Worm (Caenorhabditis elegans) whole organism, young adult: ENCODE measurements around the gene moc-2.

Experiments used
- Y67H2A.10 ChIP-seq: fragments of 200-800 bp; sonication (Bioruptor generic); conservative IDR thresholded peaks from 2 replicates; pipeline ENCODE4 v1.3.6; 2022; ENCODE audit warnings: missing genetic modification reagents, missing genetic modification characterization, missing compliant biosample characterization
- akir-1 ChIP-seq: fragments of 200-800 bp; sonication (Bioruptor generic); optimal IDR thresholded peaks from 2 replicates; lab custom pipeline; 2018; ENCODE audit warnings: mild to moderate bottlenecking, missing genetic modification characterization, moderate library complexity, missing compliant biosample characterization
- ama-1 ChIP-seq, 3 experiments: fragments of 150-350 bp in 1 of 3; sonication (generic microtip) in 2 of 3; optimal IDR thresholded peaks; 2 replicates each; lab custom pipeline; 2014 to 2018; ENCODE audit warnings: missing biosample characterization in 2 of 3, missing genetic modification characterization in 2 of 3, missing genetic modification reagents in 2 of 3
- dox-1 ChIP-seq: fragments of 200-800 bp; sonication (Bioruptor generic); IDR thresholded peaks from 2 replicates; pipeline ENCODE4 v1.3.6; 2022; ENCODE audit warnings: missing genetic modification reagents, missing genetic modification characterization, missing compliant biosample characterization
- lin-40 ChIP-seq: sonication (generic microtip); optimal IDR thresholded peaks from 2 replicates; lab custom pipeline; 2016; ENCODE audit warnings: missing genetic modification characterization, mild to moderate bottlenecking, missing compliant biosample characterization, missing genotype, missing genetic modification reagents
- madf-10 ChIP-seq: sonication (generic microtip); optimal IDR thresholded peaks from 2 replicates; lab custom pipeline; 2016; ENCODE audit warnings: mild to moderate bottlenecking, missing genetic modification characterization, missing compliant biosample characterization
- nfya-1 ChIP-seq: sonication (generic microtip); optimal IDR thresholded peaks from 2 replicates; lab custom pipeline; 2017; ENCODE audit warnings: antibody characterized with exemption, missing compliant biosample characterization, missing genetic modification characterization, borderline replicate concordance; ENCODE audit not compliant: insufficient read depth
- nhr-90 ChIP-seq: sonication (generic microtip); optimal IDR thresholded peaks from 2 replicates; lab custom pipeline; 2016; ENCODE audit warnings: missing genotype, mild to moderate bottlenecking, missing genetic modification characterization, missing compliant biosample characterization
- pha-4 ChIP-seq: fragments of 150-350 bp; sonication (generic microtip); optimal IDR thresholded peaks from 2 replicates; lab custom pipeline; 2014; ENCODE audit warnings: missing biosample characterization, missing genetic modification reagents, missing genetic modification characterization
- unc-62 ChIP-seq: fragments of 150-350 bp; optimal IDR thresholded peaks from 2 replicates; lab custom pipeline; 2014; ENCODE audit warnings: missing biosample characterization, missing genetic modification reagents, missing genetic modification characterization
- ztf-26 ChIP-seq: sonication (generic microtip); optimal IDR thresholded peaks from 2 replicates; lab custom pipeline; 2017; ENCODE audit warnings: missing genetic modification characterization, missing compliant biosample characterization

DNA sequence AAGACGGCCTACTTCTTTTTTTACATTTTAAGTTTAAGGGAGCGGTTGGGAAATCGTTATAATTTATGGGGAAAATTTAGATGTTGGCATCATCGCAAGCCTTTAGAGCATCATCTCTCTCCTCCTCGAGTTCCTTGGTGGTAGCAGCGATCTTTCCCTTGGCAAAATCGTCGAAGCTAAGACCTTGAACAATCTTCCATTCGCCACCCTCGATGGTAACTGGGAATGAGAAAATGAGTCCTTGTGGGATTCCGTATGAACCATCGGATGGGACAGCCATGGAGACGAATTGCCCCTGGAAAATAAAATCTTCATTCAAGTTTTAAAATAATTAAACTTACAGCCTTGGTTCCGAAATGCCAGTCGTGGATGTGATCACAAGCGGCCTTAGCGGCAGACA is 11.4 kb upstream of the moc-2 start:
- TF ChIP-seq dox-1 (GFP tag; lab: Robert Waterston, UW) (no peak), akir-1 (GFP tag; lab: Kevin White, UChicago) (no peak), nfya-1 (tag; lab: Kevin White, UChicago) (no peak), ztf-26 (tag; lab: Kevin White, UChicago) (no peak), madf-10 (tag; lab: Kevin White, UChicago) (no peak), nhr-90 (tag; lab: Kevin White, UChicago) (no peak), unc-62 (GFP tag; lab: Kevin White, UChicago) (no peak), pha-4 (tag; lab: Kevin White, UChicago) (peak; percentile 21), ama-1 (optimal IDR thresholded peaks at IDR 0.05; lab: Kevin White, UChicago) (no peak), ama-1 (GFP tag; optimal IDR thresholded peaks at IDR 0.05; lab: Kevin White, UChicago) (no peak), lin-40 (tag; lab: Kevin White, UChicago) (no peak), Y67H2A.10 (GFP tag; lab: Robert Waterston, UW) (no peak)
